Worm (Caenorhabditis elegans) whole organism, young adult: ENCODE measurements around the gene srh-187.

Experiments
- F57A8.1 ChIP-seq: fragments of 200-800 bp; sonication (Bioruptor generic); optimal IDR thresholded peaks from 2 replicates; lab custom pipeline; 2018; ENCODE audit warnings: mild to moderate bottlenecking, missing genetic modification characterization, moderate library complexity, missing compliant biosample characterization
- Y67H2A.10 ChIP-seq: fragments of 200-800 bp; sonication (Bioruptor generic); conservative IDR thresholded peaks from 2 replicates; pipeline ENCODE4 v1.3.6; 2022; ENCODE audit warnings: missing genetic modification reagents, missing genetic modification characterization, missing compliant biosample characterization
- ceh-27 ChIP-seq: fragments of 200-800 bp; sonication (Bioruptor generic); optimal IDR thresholded peaks from 2 replicates; lab custom pipeline; 2018; ENCODE audit warnings: mild to moderate bottlenecking, missing genetic modification characterization, moderate library complexity, missing compliant biosample characterization
- ceh-58 ChIP-seq: fragments of 200-800 bp; sonication (Bioruptor generic); IDR thresholded peaks from 2 replicates; pipeline ENCODE4 v1.3.6; 2022; ENCODE audit warnings: missing genetic modification characterization, missing compliant biosample characterization
- ceh-79 ChIP-seq: sonication (generic microtip); optimal IDR thresholded peaks from 2 replicates; lab custom pipeline; 2017; ENCODE audit warnings: mild to moderate bottlenecking, missing genetic modification characterization, missing compliant biosample characterization
- pha-4 ChIP-seq: fragments of 150-350 bp; sonication (generic microtip); optimal IDR thresholded peaks from 2 replicates; lab custom pipeline; 2014; ENCODE audit warnings: missing biosample characterization, missing genetic modification reagents, missing genetic modification characterization
- snpc-4 ChIP-seq, 5 experiments: fragments of 150-350 bp in 1 of 5; sonication (generic microtip) in 4 of 5; optimal IDR thresholded peaks; 2 replicates each; lab custom pipeline; 2014 to 2018; ENCODE audit warnings: missing genetic modification characterization in 5 of 5, missing biosample characterization in 3 of 5, antibody characterized with exemption in 2 of 5, mild to moderate bottlenecking in 2 of 5, missing compliant biosample characterization in 2 of 5, missing genotype in 2 of 5, moderate library complexity in 2 of 5, missing genetic modification reagents in 1 of 5
- ztf-6 ChIP-seq: fragments of 200-800 bp; sonication (Bioruptor generic); IDR thresholded peaks from 2 replicates; pipeline ENCODE4 v1.3.6; 2022; ENCODE audit warnings: missing genetic modification reagents, missing genetic modification characterization, missing compliant biosample characterization

ce11 chrV:7343522-7343921 is 3.8 kb upstream of the srh-187 start, which contains the start of gene srh-244:
- no peak for TF ChIP-seq pha-4 (tag; lab: Kevin White, UChicago)
- TF ChIP-seq ceh-79, result no peak
- TF ChIP-seq F57A8.1 (GFP tag; lab: Kevin White, UChicago), result no peak
- TF ChIP-seq Y67H2A.10 (GFP tag; lab: Robert Waterston, UW), result no peak
- no peak for TF ChIP-seq ceh-58 (GFP tag; lab: Robert Waterston, UW)
- TF ChIP-seq snpc-4 (GFP tag; optimal IDR thresholded peaks at IDR 0.05; lab: Kevin White, UChicago), result no peak
- TF ChIP-seq snpc-4 (tag; optimal IDR thresholded peaks at IDR 0.05; lab: Kevin White, UChicago), result no peak
- no peak for TF ChIP-seq ztf-6 (GFP tag; lab: Robert Waterston, UW)
- no peak for TF ChIP-seq ceh-27
